Worm (Caenorhabditis elegans): ENCODE data around the gene cyp-13A3.

DNA sequence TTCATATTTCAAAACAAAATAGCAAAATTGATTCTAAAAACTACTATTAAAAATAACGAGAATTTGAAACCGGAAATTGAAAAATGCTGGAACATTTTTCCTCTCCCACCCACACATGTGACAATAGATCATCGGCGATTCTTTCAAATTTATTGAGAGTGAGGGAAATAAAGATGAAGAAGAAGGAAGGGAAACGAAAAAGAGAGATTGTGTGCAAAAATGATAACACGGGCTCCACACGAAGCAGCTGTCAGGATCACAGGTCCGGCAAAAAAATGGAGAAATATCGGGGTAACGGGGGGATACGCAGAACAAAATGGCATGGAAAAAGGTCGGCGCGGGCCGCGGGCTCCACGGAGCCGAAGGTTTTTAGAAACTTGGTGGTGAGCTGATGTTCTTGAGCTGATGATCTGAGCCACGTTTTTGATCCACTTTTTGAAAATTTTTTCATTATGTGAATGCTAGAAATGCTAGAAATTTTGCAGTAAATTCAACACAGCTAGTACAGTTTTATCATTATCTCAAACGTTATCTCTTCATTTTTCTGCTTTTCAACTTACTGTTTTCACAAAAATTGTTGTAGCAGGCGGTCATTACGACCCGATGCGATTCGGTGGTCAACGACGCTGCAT lies 35.3 kb downstream of the cyp-13A3 start, which contains the start of gene shk-1:
- TF ChIP-seq nhr-28 (tag; optimal IDR thresholded peaks at IDR 0.05), result no peak
- no peak for TF ChIP-seq nhr-25 (tag; optimal IDR thresholded peaks at IDR 0.05; ENCODE audit: borderline replicate concordance, insufficient read depth)
- TF ChIP-seq zip-2 (tag; optimal IDR thresholded peaks at IDR 0.05), result no peak
- no peak for TF ChIP-seq hmg-1.1 (GFP tag; IDR thresholded peaks at IDR 0.05)
- TF ChIP-seq nhr-237 (tag; optimal IDR thresholded peaks at IDR 0.05), result no peak
- TF ChIP-seq gei-8 (GFP tag; optimal IDR thresholded peaks at IDR 0.05), result no peak
- TF ChIP-seq egl-27 (tag; optimal IDR thresholded peaks at IDR 0.05), result no peak
